Fruit fly (Drosophila melanogaster) whole organism, adult: Measurements from ENCODE around the gene CG14013.

Experiments
- CG11617 ChIP-seq: fragments of 200-800 bp; sonication (Bioruptor generic); optimal IDR thresholded peaks from 2 replicates; lab custom pipeline; 2017; ENCODE audit warnings: mild to moderate bottlenecking, missing biosample characterization, missing genetic modification reagents, missing genetic modification characterization
- CG12768 ChIP-seq: fragments of 200-800 bp; sonication (Bioruptor generic); optimal IDR thresholded peaks from 2 replicates; lab custom pipeline; 2017; ENCODE audit warnings: missing biosample characterization, missing genetic modification characterization, mild to moderate bottlenecking, moderate library complexity, missing genetic modification reagents
- CG14711 ChIP-seq: fragments of 200-800 bp; sonication (Bioruptor generic); optimal IDR thresholded peaks from 2 replicates; lab custom pipeline; 2018; ENCODE audit warnings: missing biosample characterization, mild to moderate bottlenecking, missing genetic modification characterization, moderate library complexity
- CG1620 ChIP-seq: fragments of 200-800 bp; sonication (Bioruptor generic); optimal IDR thresholded peaks from 2 replicates; lab custom pipeline; 2016; ENCODE audit warnings: missing biosample characterization, missing genetic modification characterization
- CG33017 ChIP-seq: fragments of 200-800 bp; sonication (Bioruptor generic); optimal IDR thresholded peaks from 2 replicates; lab custom pipeline; 2018; ENCODE audit warnings: missing biosample characterization, mild to moderate bottlenecking, missing genetic modification characterization, moderate library complexity
- CG5204 ChIP-seq: fragments of 200-800 bp; sonication (Bioruptor generic); optimal IDR thresholded peaks from 2 replicates; lab custom pipeline; 2016; ENCODE audit warnings: missing biosample characterization, missing genetic modification characterization
- CG7045 ChIP-seq: fragments of 200-800 bp; sonication (Bioruptor generic); optimal IDR thresholded peaks from 2 replicates; lab custom pipeline; 2017; ENCODE audit warnings: missing biosample characterization, mild to moderate bottlenecking, missing genetic modification characterization
- CG7101 ChIP-seq: fragments of 200-800 bp; sonication (Bioruptor generic); optimal IDR thresholded peaks from 2 replicates; lab custom pipeline; 2018; ENCODE audit warnings: missing biosample characterization, mild to moderate bottlenecking, missing genetic modification characterization, moderate library complexity
- Clk ChIP-seq: fragments of 200-800 bp; sonication (Bioruptor generic); optimal IDR thresholded peaks from 2 replicates; lab custom pipeline; 2017; ENCODE audit warnings: missing biosample characterization, missing genetic modification characterization
- Crg-1 ChIP-seq: fragments of 200-800 bp; sonication (Bioruptor generic); optimal IDR thresholded peaks from 2 replicates; lab custom pipeline; 2016; ENCODE audit warnings: missing biosample characterization, missing genetic modification characterization
- Hr96 ChIP-seq: fragments of 200-800 bp; sonication (Bioruptor generic); optimal IDR thresholded peaks from 2 replicates; lab custom pipeline; 2016; ENCODE audit warnings: missing biosample characterization, missing genetic modification characterization
- bab1 ChIP-seq: fragments of 200-800 bp; sonication (Bioruptor generic); optimal IDR thresholded peaks from 3 replicates; lab custom pipeline; 2019; ENCODE audit warnings: missing biosample characterization, mild to moderate bottlenecking, missing genetic modification characterization, moderate library complexity
- cic ChIP-seq: fragments of 200-800 bp; sonication (Bioruptor generic); optimal IDR thresholded peaks from 2 replicates; lab custom pipeline; 2017; ENCODE audit warnings: missing biosample characterization, mild to moderate bottlenecking, missing genetic modification characterization, moderate library complexity
- cnc ChIP-seq, 2 experiments: fragments of >200 bp; optimal IDR thresholded peaks; 2 replicates each; lab custom pipeline; 2017
- kay ChIP-seq: fragments of 200-800 bp; sonication (Bioruptor generic); peaks from one replicate; lab custom pipeline; 2016; ENCODE audit warnings: missing biosample characterization, missing genetic modification characterization, borderline replicate concordance
- ovo ChIP-seq: fragments of 200-800 bp; sonication (Bioruptor generic); optimal IDR thresholded peaks from 2 replicates; lab custom pipeline; 2016; ENCODE audit warnings: missing biosample characterization, missing genetic modification characterization
- pad ChIP-seq: fragments of 200-800 bp; sonication (Bioruptor generic); optimal IDR thresholded peaks from 3 replicates; lab custom pipeline; 2017; ENCODE audit warnings: missing biosample characterization, missing genetic modification characterization, mild to moderate bottlenecking, moderate library complexity, missing genetic modification reagents
- tj ChIP-seq: fragments of 200-800 bp; sonication (Bioruptor generic); optimal IDR thresholded peaks from 3 replicates; lab custom pipeline; 2017; ENCODE audit warnings: missing biosample characterization, mild to moderate bottlenecking, missing genetic modification characterization, moderate library complexity
- toe ChIP-seq: fragments of 200-800 bp; sonication (Bioruptor generic); optimal IDR thresholded peaks from 2 replicates; lab custom pipeline; 2016; ENCODE audit warnings: missing biosample characterization, missing genetic modification characterization

Gene CG14013

DNA sequence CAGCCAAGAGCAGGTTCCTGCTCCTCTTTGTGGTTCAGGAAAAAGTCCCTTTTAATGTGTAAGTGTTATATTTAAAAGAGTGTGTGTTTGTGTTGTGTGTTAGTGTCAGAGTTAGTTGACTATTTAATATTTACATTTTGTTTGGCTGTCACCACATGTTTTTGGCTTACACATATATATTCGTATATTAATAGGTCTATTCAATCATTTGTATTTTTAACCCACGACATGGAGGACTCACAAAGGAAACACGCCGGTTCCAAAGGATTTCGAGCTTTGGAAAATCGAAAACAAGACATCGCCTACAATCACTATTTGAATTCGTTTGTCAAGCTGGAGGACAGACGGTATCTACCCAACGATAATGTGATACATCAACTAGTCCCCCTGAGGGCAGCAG lies at the start of gene CG14013, which contains the start of gene CG14017:
CG14013 (minus strand) TSS at position 101 of the 400 bp plus-strand sequence.
CG14017 (plus strand) TSS at position 148 of the 400 bp plus-strand sequence.
- TF ChIP-seq Hr96 (GFP tag; lab: Kevin White, UChicago) (no peak), CG11617 (GFP tag; lab: Kevin White, UChicago) (no peak), pad (GFP tag; lab: Kevin White, UChicago) (no peak), cnc (optimal IDR thresholded peaks at IDR 0.05; lab: Kevin White, UChicago) (no peak), tj (GFP tag; lab: Kevin White, UChicago) (no peak), toe (no peak), CG7101 (tag; lab: Kevin White, UChicago) (no peak), cic (GFP tag; lab: Kevin White, UChicago) (no peak), bab1 (GFP tag; lab: Kevin White, UChicago) (no peak), CG33017 (tag; lab: Kevin White, UChicago) (no peak)

DNA sequence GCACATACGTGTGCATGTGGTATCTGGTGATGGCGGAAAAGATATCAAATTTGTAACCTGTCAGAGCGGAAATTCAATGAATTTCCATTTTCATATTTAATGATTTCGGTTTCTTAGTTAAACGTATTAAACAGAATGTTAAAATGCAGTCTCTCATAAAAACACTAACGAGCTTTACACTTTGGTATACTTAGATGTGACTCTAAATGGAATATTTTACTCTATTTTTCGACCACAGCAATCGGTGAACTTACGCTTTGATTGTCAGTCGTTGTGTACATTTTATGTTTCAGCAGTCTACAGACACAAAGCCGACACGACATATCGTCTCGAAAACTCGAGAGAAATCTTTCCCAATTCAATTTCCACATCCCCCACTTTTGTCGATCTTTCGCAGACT lies 42.9 kb upstream of the CG14013 start, which contains the start of gene CG18266:
CG18266 (plus strand) TSS at position 301 of the 400 bp plus-strand sequence.
- TF ChIP-seq CG1620 (GFP tag; lab: Kevin White, UChicago) (no peak), Crg-1 (no peak), tj (GFP tag; lab: Kevin White, UChicago) (no peak), CG7045 (GFP tag; lab: Kevin White, UChicago) (no peak)

DNA sequence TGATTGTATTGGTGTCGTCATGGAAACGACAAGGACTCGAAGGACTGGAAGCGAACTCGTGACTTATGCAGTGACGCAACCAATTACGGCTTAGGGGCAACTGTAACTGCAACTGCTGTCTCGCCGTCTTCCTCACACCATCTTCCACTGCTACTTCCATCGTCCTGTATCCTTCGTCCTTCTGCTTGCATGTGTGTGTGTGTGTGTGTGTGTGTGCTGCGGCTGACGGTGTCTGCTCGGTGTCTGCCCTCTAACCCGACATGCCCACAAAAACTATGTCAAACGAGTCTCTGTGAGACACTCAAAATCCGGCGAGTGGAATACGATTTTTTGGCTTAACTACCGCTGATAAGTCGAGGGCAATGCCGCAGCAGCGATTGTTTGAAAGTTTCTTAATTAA lies 40.2 kb upstream of the CG14013 start:
- TF ChIP-seq CG12768 (GFP tag; lab: Kevin White, UChicago) (no peak), Crg-1 (no peak), CG7045 (GFP tag; lab: Kevin White, UChicago) (no peak), CG14711 (tag; lab: Kevin White, UChicago) (no peak)

- TF ChIP-seq Clk (no peak), kay (GFP tag; lab: Kevin White, UChicago) (no peak), CG14711 (tag; lab: Kevin White, UChicago) (no peak)
Observed at dm6 chr2L:5588314-5588713, 34.7 kb upstream of the CG14013 start, which contains the start of gene CG7251. Gene CG7251, minus strand, starts transcription at chr2L:5588414.

dm6 chr2L:5581016-5581415 lies 27.4 kb upstream of the CG14013 start, which contains the start of gene CG14011:
Gene CG14011, minus strand, starts transcription at chr2L:5581116.
- TF ChIP-seq CG5204 (no peak), CG33017 (tag; lab: Kevin White, UChicago) (no peak), CG14711 (tag; lab: Kevin White, UChicago) (no peak), Crg-1 (no peak), Hr96 (GFP tag; lab: Kevin White, UChicago) (no peak), cic (GFP tag; lab: Kevin White, UChicago) (no peak), kay (GFP tag; lab: Kevin White, UChicago) (no peak), cnc (optimal IDR thresholded peaks at IDR 0.05; lab: Kevin White, UChicago) (no peak), CG11617 (GFP tag; lab: Kevin White, UChicago) (no peak)

DNA sequence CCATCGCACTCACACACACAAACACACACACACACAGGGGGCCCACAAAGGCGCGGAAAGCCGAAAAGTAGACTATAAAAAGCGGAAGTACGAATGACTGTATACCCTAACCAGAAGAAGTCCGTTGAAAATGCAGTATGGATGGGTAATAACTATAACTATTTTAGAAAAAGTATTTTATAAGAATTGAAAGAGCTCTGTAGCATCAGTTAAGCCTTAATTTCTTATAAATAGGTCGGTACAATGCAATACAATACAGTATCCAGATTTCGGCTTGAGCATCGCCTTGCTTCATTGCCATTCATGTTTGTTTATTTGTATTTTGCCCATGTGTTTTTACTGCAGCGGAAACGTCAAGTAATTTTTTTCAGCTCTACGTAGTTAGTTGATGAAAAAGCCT lies 15.9 kb upstream of the CG14013 start:
- TF ChIP-seq CG1620 (GFP tag; lab: Kevin White, UChicago) (no peak), CG7101 (tag; lab: Kevin White, UChicago) (no peak), CG11617 (GFP tag; lab: Kevin White, UChicago) (no peak), CG7045 (GFP tag; lab: Kevin White, UChicago) (no peak), ovo (GFP tag; lab: Kevin White, UChicago) (no peak), CG12768 (GFP tag; lab: Kevin White, UChicago) (no peak), bab1 (GFP tag; lab: Kevin White, UChicago) (no peak)

- TF ChIP-seq CG14711 (tag; lab: Kevin White, UChicago) (peak; percentile 11), toe (no peak)
Observed at dm6 chr2L:5567103-5567502, 13.5 kb upstream of the CG14013 start.

dm6 chr2L:5558809-5559392 lies 5.3 kb upstream of the CG14013 start, which contains the start of gene GluRIIB:
Gene GluRIIB, plus strand, starts transcription at chr2L:5559342.
- no peak for TF ChIP-seq ovo (GFP tag; lab: Kevin White, UChicago)
- no peak for TF ChIP-seq kay (GFP tag; lab: Kevin White, UChicago)
- TF ChIP-seq bab1 (GFP tag; lab: Kevin White, UChicago) = no peak
- no peak for TF ChIP-seq CG7101 (tag; lab: Kevin White, UChicago)
- TF ChIP-seq CG12768 (GFP tag; lab: Kevin White, UChicago) = no peak
